Worm (Caenorhabditis elegans) whole organism, L1 larva: ENCODE results near the gene F46B6.10.

Experiments
- aha-1 ChIP-seq: fragments of 150-350 bp; optimal IDR thresholded peaks from 2 replicates; lab custom pipeline; 2014; ENCODE audit warnings: missing biosample characterization, missing genetic modification characterization
- alr-1 ChIP-seq: fragments of 200-800 bp; sonication (Bioruptor generic); optimal IDR thresholded peaks from 2 replicates; lab custom pipeline; 2018; ENCODE audit warnings: borderline replicate concordance, mild to moderate bottlenecking, missing genetic modification characterization, missing compliant biosample characterization
- aly-2 ChIP-seq: fragments of 150-350 bp; optimal IDR thresholded peaks from 2 replicates; lab custom pipeline; 2014; ENCODE audit warnings: missing biosample characterization, missing genetic modification characterization
- ama-1 ChIP-seq: fragments of 150-350 bp; optimal IDR thresholded peaks from 2 replicates; lab custom pipeline; 2014
- ces-1 ChIP-seq: fragments of 150-350 bp; optimal IDR thresholded peaks from 2 replicates; lab custom pipeline; 2014; ENCODE audit warnings: missing biosample characterization, missing genetic modification reagents, missing genetic modification characterization
- elt-3 ChIP-seq, 6 experiments: fragments of 150-350 bp in 1 of 6; sonication (generic microtip); optimal IDR thresholded peaks; 2 replicates each; lab custom pipeline; 2017 to 2018; ENCODE audit warnings: missing biosample characterization in 6 of 6, missing genetic modification characterization in 6 of 6, inconsistent platforms in 1 of 6
- irx-1 ChIP-seq: sonication (generic microtip); optimal IDR thresholded peaks from 2 replicates; lab custom pipeline; 2016; ENCODE audit warnings: missing genetic modification characterization, missing compliant biosample characterization
- nhr-11 ChIP-seq: fragments of 150-350 bp; optimal IDR thresholded peaks from 2 replicates; lab custom pipeline; 2014; ENCODE audit warnings: missing biosample characterization, missing genetic modification characterization
- nhr-77 ChIP-seq: fragments of 150-350 bp; optimal IDR thresholded peaks from 2 replicates; lab custom pipeline; 2014; ENCODE audit warnings: missing biosample characterization, missing genetic modification characterization
- nhr-90 ChIP-seq: sonication (generic microtip); optimal IDR thresholded peaks from 2 replicates; lab custom pipeline; 2016; ENCODE audit warnings: mild to moderate bottlenecking, missing genetic modification characterization, missing compliant biosample characterization; ENCODE audit not compliant: poor library complexity
- sptf-1 ChIP-seq: fragments of 150-350 bp; optimal IDR thresholded peaks from 2 replicates; lab custom pipeline; 2014; ENCODE audit warnings: missing biosample characterization, missing genetic modification characterization

DNA sequence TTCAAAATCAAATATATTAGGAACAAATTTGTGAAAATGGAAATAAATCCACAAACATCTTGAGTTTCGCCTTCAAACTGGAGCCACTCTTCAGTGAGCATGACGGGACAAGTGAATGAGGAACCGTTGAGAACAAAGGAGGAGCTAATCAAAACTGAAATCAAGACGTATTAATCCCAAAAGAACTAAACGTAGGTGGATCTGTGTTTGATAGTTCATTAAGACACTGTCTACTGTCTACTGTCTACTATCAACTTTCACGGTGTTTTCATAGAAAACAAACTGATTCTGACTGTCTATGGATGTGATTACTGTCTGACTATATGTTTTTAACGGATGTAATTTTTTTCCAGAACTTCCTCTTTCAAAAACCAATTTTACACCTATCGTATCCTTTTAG is 19.9 kb upstream of the F46B6.10 start, which contains the start of gene str-193:
- TF ChIP-seq aly-2 (no peak), nhr-90 (tag; lab: Kevin White, UChicago) (no peak), elt-3 (tag; optimal IDR thresholded peaks at IDR 0.05; lab: Kevin White, UChicago) (no peak), nhr-11 (tag; lab: Kevin White, UChicago) (no peak), aha-1 (tag; lab: Kevin White, UChicago) (no peak), ces-1 (GFP tag; lab: Kevin White, UChicago) (no peak), nhr-77 (tag; lab: Kevin White, UChicago) (no peak), irx-1 (tag; lab: Kevin White, UChicago) (no peak), ama-1 (lab: Kevin White, UChicago) (no peak), sptf-1 (tag; lab: Kevin White, UChicago) (no peak), alr-1 (tag; lab: Kevin White, UChicago) (no peak)
